Fruit fly (Drosophila melanogaster) whole organism, embryonic: Measurements from ENCODE around the gene CG4133.

Source experiments
- B-H2 ChIP-seq: fragments of 200-800 bp; sonication (Bioruptor generic); optimal IDR thresholded peaks from 2 replicates; lab custom pipeline; 2018; ENCODE audit warnings: missing biosample characterization, mild to moderate bottlenecking, missing genetic modification characterization
- CG12071 ChIP-seq: fragments of 200-800 bp; sonication (Bioruptor generic); optimal IDR thresholded peaks from 3 replicates; lab custom pipeline; 2018; ENCODE audit warnings: missing biosample characterization, mild to moderate bottlenecking, missing genetic modification characterization
- CG12659 ChIP-seq: fragments of 200-800 bp; sonication (Bioruptor generic); optimal IDR thresholded peaks from 3 replicates; lab custom pipeline; 2017; ENCODE audit warnings: mild to moderate bottlenecking, missing biosample characterization, missing genetic modification reagents, missing genetic modification characterization
- CG14441 ChIP-seq: fragments of 200-800 bp; sonication (Bioruptor generic); IDR thresholded peaks from 2 replicates; pipeline ENCODE4 v1.3.6; 2022; ENCODE audit warnings: missing biosample characterization, missing genetic modification characterization
- CG15514 ChIP-seq: fragments of 200-800 bp; sonication (Bioruptor generic); optimal IDR thresholded peaks from 3 replicates; lab custom pipeline; 2017; ENCODE audit warnings: missing biosample characterization, missing genetic modification characterization, mild to moderate bottlenecking, moderate library complexity, missing genetic modification reagents
- CG17328 ChIP-seq: fragments of 200-800 bp; sonication (Bioruptor generic); IDR thresholded peaks from 2 replicates; pipeline ENCODE4 v1.3.6; 2022; ENCODE audit warnings: missing biosample characterization, missing genetic modification characterization
- CG17385 ChIP-seq: fragments of 200-800 bp; sonication (Bioruptor generic); optimal IDR thresholded peaks from 3 replicates; lab custom pipeline; 2018; ENCODE audit warnings: missing biosample characterization, mild to moderate bottlenecking, missing genetic modification characterization
- CG17912 ChIP-seq: fragments of 200-800 bp; sonication (Bioruptor generic); optimal IDR thresholded peaks from 2 replicates; lab custom pipeline; 2018; ENCODE audit warnings: missing biosample characterization, mild to moderate bottlenecking, missing genetic modification characterization
- CG18011 ChIP-seq: fragments of 200-800 bp; sonication (Bioruptor generic); optimal IDR thresholded peaks from 2 replicates; lab custom pipeline; 2017; ENCODE audit warnings: missing biosample characterization, missing genetic modification characterization, mild to moderate bottlenecking, moderate library complexity, missing genotype
- CG18619 ChIP-seq: fragments of 200-800 bp; sonication (Bioruptor generic); optimal IDR thresholded peaks from 3 replicates; lab custom pipeline; 2017; ENCODE audit warnings: missing biosample characterization, mild to moderate bottlenecking, missing genetic modification characterization
- CG18764 ChIP-seq: fragments of 200-800 bp; sonication (Bioruptor generic); optimal IDR thresholded peaks from 3 replicates; lab custom pipeline; 2016; ENCODE audit warnings: missing biosample characterization, missing genetic modification characterization
- CG32772 ChIP-seq: fragments of 200-800 bp; sonication (Bioruptor generic); IDR thresholded peaks from 2 replicates; pipeline ENCODE4 v1.3.6; 2022; ENCODE audit warnings: missing biosample characterization, missing genetic modification characterization
- CG43689 ChIP-seq: fragments of 200-800 bp; sonication (Bioruptor generic); IDR thresholded peaks from 2 replicates; pipeline ENCODE4 v1.3.6; 2022; ENCODE audit warnings: missing biosample characterization, missing genetic modification characterization
- CG6175 ChIP-seq: fragments of 200-800 bp; sonication (Bioruptor generic); IDR thresholded peaks from 3 replicates; pipeline ENCODE4 v1.3.6; 2022; ENCODE audit warnings: missing biosample characterization, missing genetic modification characterization
- CG6683 ChIP-seq: fragments of 200-800 bp; sonication (Bioruptor generic); optimal IDR thresholded peaks from 2 replicates; lab custom pipeline; 2017; ENCODE audit warnings: missing biosample characterization, mild to moderate bottlenecking, missing genetic modification characterization, missing genetic modification reagents
- CG6813 ChIP-seq: fragments of 200-800 bp; sonication (Bioruptor generic); optimal IDR thresholded peaks from 2 replicates; lab custom pipeline; 2017; ENCODE audit warnings: missing biosample characterization, missing genetic modification characterization, mild to moderate bottlenecking, moderate library complexity, missing genetic modification reagents
- CG7928 ChIP-seq: fragments of 200-800 bp; sonication (Bioruptor generic); optimal IDR thresholded peaks from 2 replicates; lab custom pipeline; 2017; ENCODE audit warnings: missing biosample characterization, mild to moderate bottlenecking, missing genetic modification characterization
- Camta ChIP-seq: fragments of 200-800 bp; sonication (Bioruptor generic); optimal IDR thresholded peaks from 2 replicates; lab custom pipeline; 2016; ENCODE audit warnings: missing biosample characterization, missing genetic modification characterization
- HLH54F ChIP-seq: fragments of 200-800 bp; sonication (Bioruptor generic); optimal IDR thresholded peaks from 3 replicates; lab custom pipeline; 2016; ENCODE audit warnings: missing biosample characterization, missing genetic modification characterization
- Lim3 ChIP-seq: fragments of 200-800 bp; sonication (Bioruptor generic); IDR thresholded peaks from 2 replicates; pipeline ENCODE4 v1.3.6; 2022; ENCODE audit warnings: missing biosample characterization, missing genetic modification characterization
- Mes4 ChIP-seq: fragments of 200-800 bp; sonication (Bioruptor generic); optimal IDR thresholded peaks from 2 replicates; lab custom pipeline; 2016; ENCODE audit warnings: missing biosample characterization, missing genetic modification characterization
- Neu2 ChIP-seq: fragments of 200-800 bp; sonication (Bioruptor generic); optimal IDR thresholded peaks from 3 replicates; lab custom pipeline; 2016; ENCODE audit warnings: missing biosample characterization, missing genetic modification characterization, borderline replicate concordance
- Nf-YB ChIP-seq: fragments of 200-800 bp; sonication (Bioruptor generic); optimal IDR thresholded peaks from 3 replicates; lab custom pipeline; 2019; ENCODE audit warnings: missing biosample characterization, mild to moderate bottlenecking, missing genetic modification characterization, moderate library complexity
- Pdp1 ChIP-seq, 2 experiments: fragments of 200-800 bp; sonication (Bioruptor generic); optimal IDR thresholded peaks; 3 replicates each; lab custom pipeline; 2016; ENCODE audit warnings: missing biosample characterization in 2 of 2, missing genetic modification characterization in 2 of 2, mild to moderate bottlenecking in 1 of 2, moderate library complexity in 1 of 2
- Sin3A ChIP-seq: fragments of >200 bp; optimal IDR thresholded peaks from 2 replicates; lab custom pipeline; 2018
- bab2 ChIP-seq: fragments of 200-800 bp; sonication (Bioruptor generic); optimal IDR thresholded peaks from 2 replicates; lab custom pipeline; 2016; ENCODE audit warnings: missing biosample characterization, missing genetic modification characterization
- cad ChIP-seq: fragments of >200 bp; optimal IDR thresholded peaks from 2 replicates; lab custom pipeline; 2017; ENCODE audit warnings: missing biosample characterization, missing genetic modification characterization
- chm ChIP-seq: fragments of 200-800 bp; sonication (Bioruptor generic); IDR thresholded peaks from 2 replicates; pipeline ENCODE4 v1.3.6; 2022; ENCODE audit warnings: missing biosample characterization, missing genetic modification characterization
- gem ChIP-seq: fragments of 200-800 bp; sonication (Bioruptor generic); optimal IDR thresholded peaks from 2 replicates; lab custom pipeline; 2019; ENCODE audit warnings: missing biosample characterization, mild to moderate bottlenecking, missing genetic modification characterization, moderate library complexity
- grau ChIP-seq: fragments of 200-800 bp; optimal IDR thresholded peaks from 3 replicates; lab custom pipeline; 2019; ENCODE audit warnings: missing biosample characterization, mild to moderate bottlenecking, missing genetic modification characterization, moderate library complexity
- lov ChIP-seq, 2 experiments: fragments of 200-800 bp in 1 of 2; fragments of >200 bp in 1 of 2; sonication (Bioruptor generic) in 1 of 2; IDR thresholded peaks in 1 of 2; optimal IDR thresholded peaks in 1 of 2; 2 replicates in 1 of 2; 3 replicates in 1 of 2; pipeline versions ENCODE4 v1.3.6 to Lab custom; 2017 to 2022; ENCODE audit warnings: missing biosample characterization in 1 of 2, missing genetic modification characterization in 1 of 2
- nerfin-1 ChIP-seq: fragments of 200-800 bp; sonication (Bioruptor generic); optimal IDR thresholded peaks from 3 replicates; lab custom pipeline; 2019; ENCODE audit warnings: missing biosample characterization, mild to moderate bottlenecking, missing genetic modification characterization, moderate library complexity
- nom ChIP-seq: fragments of 200-800 bp; sonication (Bioruptor generic); optimal IDR thresholded peaks from 2 replicates; lab custom pipeline; 2017; ENCODE audit warnings: missing biosample characterization, missing genetic modification characterization, mild to moderate bottlenecking, moderate library complexity, missing genetic modification reagents
- onecut ChIP-seq: fragments of 200-800 bp; sonication (Bioruptor generic); IDR thresholded peaks from 2 replicates; pipeline ENCODE4 v1.3.6; 2022; ENCODE audit warnings: missing biosample characterization, missing genetic modification characterization
- prd ChIP-seq, 3 experiments: fragments of >200 bp in 2 of 3; fragments of 200-800 bp in 1 of 3; sonication (Bioruptor generic) in 1 of 3; optimal IDR thresholded peaks in 2 of 3; IDR thresholded peaks in 1 of 3; 2 replicates in 2 of 3; 3 replicates in 1 of 3; pipeline versions ENCODE4 v1.3.6 to Lab custom; 2017 to 2022; ENCODE audit warnings: missing biosample characterization in 1 of 3, missing genetic modification characterization in 1 of 3
- salm ChIP-seq: fragments of 200-800 bp; sonication (Bioruptor generic); optimal IDR thresholded peaks from 2 replicates; lab custom pipeline; 2018; ENCODE audit warnings: missing biosample characterization, mild to moderate bottlenecking, missing genetic modification characterization
- schlank ChIP-seq: fragments of 200-800 bp; sonication (Bioruptor generic); optimal IDR thresholded peaks from 2 replicates; lab custom pipeline; 2018; ENCODE audit warnings: missing biosample characterization, mild to moderate bottlenecking, missing genetic modification characterization
- stc ChIP-seq: fragments of 200-800 bp; sonication (Bioruptor generic); IDR thresholded peaks from 2 replicates; pipeline ENCODE4 v1.3.6; 2022; ENCODE audit warnings: missing biosample characterization, missing genetic modification characterization

The CG4133 gene

dm6 chr2L:484281-484943, 29.1 kb downstream of the CG4133 start (continued):
- peak; percentile 29 for TF ChIP-seq CG12659
- peak; percentile 8; the same call in 1 of the 3 replicates for TF ChIP-seq CG6175 (GFP tag; lab: Robert Waterston, UW)
- peak; percentile 58 for TF ChIP-seq B-H2 (GFP tag; lab: Kevin White, UChicago)
- TF ChIP-seq onecut = peak; percentile 7; the same call in 1 of the 2 replicates
- no peak for TF ChIP-seq CG18764
- peak; percentile 61 for TF ChIP-seq CG6813 (GFP tag; lab: Kevin White, UChicago)
- no peak for TF ChIP-seq CG7928 (GFP tag; lab: Kevin White, UChicago)
- no peak for TF ChIP-seq bab2
- peak; percentile 69; the same call in 1 of the 2 replicates for TF ChIP-seq chm (GFP tag; lab: Robert Waterston, UW)
- TF ChIP-seq Lim3 (GFP tag; lab: Robert Waterston, UW) = 0 out of 2 replicates have a peak, but pooled peaks have one; percentile 19
- TF ChIP-seq salm (tag; lab: Kevin White, UChicago) = peak; percentile 23
- no peak for TF ChIP-seq Nf-YB (GFP tag; lab: Kevin White, UChicago)
- TF ChIP-seq gem = no peak
- TF ChIP-seq Pdp1 (GFP tag; optimal IDR thresholded peaks at IDR 0.05; lab: Kevin White, UChicago) = peak in 1 of 2 experiments; percentile 14
- TF ChIP-seq stc = peak; percentile 20; the same call in 1 of the 2 replicates
- TF ChIP-seq schlank (tag; lab: Kevin White, UChicago) = no peak
- TF ChIP-seq cad = no peak
- TF ChIP-seq Neu2 = no peak
- no peak for TF ChIP-seq lov (optimal IDR thresholded peaks at IDR 0.05; lab: Kevin White, UChicago)
- no peak for TF ChIP-seq lov (GFP tag; IDR thresholded peaks at IDR 0.05; lab: Robert Waterston, UW)
- TF ChIP-seq nerfin-1 (tag; lab: Kevin White, UChicago) = no peak
- no peak for TF ChIP-seq CG32772 (GFP tag; lab: Robert Waterston, UW)
- peak; percentile 41 for TF ChIP-seq CG12071 (GFP tag; lab: Kevin White, UChicago)
- TF ChIP-seq CG15514 = peak; percentile 25
- TF ChIP-seq Sin3A (lab: Kevin White, UChicago) = no peak
- peak; percentile 3 for TF ChIP-seq CG17385 (GFP tag; lab: Kevin White, UChicago)
- peak; percentile 16 for TF ChIP-seq HLH54F (GFP tag; lab: Kevin White, UChicago)
- no peak for TF ChIP-seq Mes4
- TF ChIP-seq CG17328 = peak; percentile 21; the same call in 1 of the 2 replicates
- no peak for TF ChIP-seq CG43689 (GFP tag; lab: Robert Waterston, UW)
- peak; percentile 26 for TF ChIP-seq CG6683 (GFP tag; lab: Kevin White, UChicago)
- peak; percentile 44 for TF ChIP-seq grau (tag; lab: Kevin White, UChicago)
- TF ChIP-seq CG17912 (GFP tag; lab: Kevin White, UChicago) = peak; percentile 35
- TF ChIP-seq CG18011 = no peak
- TF ChIP-seq nom (GFP tag; lab: Kevin White, UChicago) = no peak
- peak; percentile 45 for TF ChIP-seq CG18619 (GFP tag; lab: Kevin White, UChicago)
- no peak for TF ChIP-seq Camta (GFP tag; lab: Kevin White, UChicago)
- no peak; the same call in 1 of the 2 replicates for TF ChIP-seq CG14441
- no peak for TF ChIP-seq prd (optimal IDR thresholded peaks at IDR 0.05; lab: Kevin White, UChicago)
- no peak for TF ChIP-seq prd (GFP tag; IDR thresholded peaks at IDR 0.05; lab: Robert Waterston, UW)
